Fruit fly (Drosophila melanogaster): ENCODE data around the gene Sk2.

DNA sequence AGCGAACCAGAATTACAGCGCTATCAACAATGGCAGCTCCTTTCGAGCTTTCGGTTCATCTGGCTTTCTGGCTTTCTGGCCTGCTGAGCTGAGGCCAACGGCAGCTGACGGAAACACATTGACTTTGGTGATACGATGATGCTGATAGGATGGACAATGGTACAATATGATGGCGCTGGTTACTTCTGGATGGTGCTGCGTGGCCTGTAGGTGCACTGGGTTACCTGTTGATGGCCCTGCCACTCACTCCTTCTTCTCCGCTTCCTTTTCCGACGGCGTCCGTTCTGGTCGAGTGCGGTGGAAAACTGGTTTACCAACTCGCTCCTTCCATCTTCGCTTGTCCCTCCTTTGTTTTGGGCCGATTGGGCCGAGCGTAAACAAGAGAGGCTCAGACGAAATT lies 27.9 kb downstream of the Sk2 start:
- no peak for TF ChIP-seq Hr96 (GFP tag; optimal IDR thresholded peaks at IDR 0.05)
- TF ChIP-seq cnc (optimal IDR thresholded peaks at IDR 0.05), result no peak
- no peak for TF ChIP-seq bab1 (GFP tag; optimal IDR thresholded peaks at IDR 0.05)

All from whole organism, adult.